Fruit fly (Drosophila melanogaster): ENCODE data around the gene CG46397.

dm6 chr2L:8955597-8956335, 8.7 kb downstream of the CG46397 start:
- no peak for TF ChIP-seq EcR (GFP tag; optimal IDR thresholded peaks at IDR 0.05)
- no peak for TF ChIP-seq CG14655 (GFP tag; optimal IDR thresholded peaks at IDR 0.05)
- no peak for TF ChIP-seq CG34367 (tag; optimal IDR thresholded peaks at IDR 0.05)
- TF ChIP-seq CG15710 (tag; optimal IDR thresholded peaks at IDR 0.05), result no peak
- TF ChIP-seq CG12605 (GFP tag; IDR thresholded peaks at IDR 0.05), result no peak
- TF ChIP-seq gl (tag; optimal IDR thresholded peaks at IDR 0.05), result no peak
- no peak for TF ChIP-seq CG8159 (tag; optimal IDR thresholded peaks at IDR 0.05)
- TF ChIP-seq Ets98B (GFP tag; IDR thresholded peaks at IDR 0.05), result no peak

All from whole organism, pupa.